Worm (Caenorhabditis elegans) whole organism, early embryonic: Measurements from ENCODE around the gene athp-1.

Source experiments
- B0310.2 ChIP-seq: sonication (generic microtip); optimal IDR thresholded peaks from 2 replicates; lab custom pipeline; 2016; ENCODE audit warnings: mild to moderate bottlenecking, missing genetic modification characterization, missing compliant biosample characterization
- F13C5.2 ChIP-seq: sonication (generic microtip); optimal IDR thresholded peaks from 2 replicates; lab custom pipeline; 2017; ENCODE audit warnings: mild to moderate bottlenecking, missing genetic modification characterization, inconsistent platforms, missing compliant biosample characterization
- aly-1 ChIP-seq: sonication (generic microtip); optimal IDR thresholded peaks from 2 replicates; lab custom pipeline; 2016; ENCODE audit warnings: missing genetic modification characterization, missing compliant biosample characterization
- ama-1 ChIP-seq: fragments of 150-350 bp; optimal IDR thresholded peaks from 2 replicates; lab custom pipeline; 2014
- ceh-13 ChIP-seq: fragments of 200-800 bp; sonication (Bioruptor generic); optimal IDR thresholded peaks from 2 replicates; lab custom pipeline; 2018; ENCODE audit warnings: mild to moderate bottlenecking, missing genetic modification characterization, missing compliant biosample characterization
- ceh-36 ChIP-seq: sonication (generic microtip); optimal IDR thresholded peaks from 2 replicates; lab custom pipeline; 2016; ENCODE audit warnings: missing genetic modification characterization, inconsistent platforms, missing compliant biosample characterization
- ets-7 ChIP-seq: sonication (generic microtip); optimal IDR thresholded peaks from 2 replicates; lab custom pipeline; 2016; ENCODE audit warnings: missing genotype, missing genetic modification characterization, missing compliant biosample characterization
- flt-1 ChIP-seq: fragments of 200-800 bp; sonication (Bioruptor generic); IDR thresholded peaks from 2 replicates; pipeline ENCODE4 v1.3.6; 2022; ENCODE audit warnings: missing genetic modification characterization, missing compliant biosample characterization
- hmbx-1 ChIP-seq: sonication (generic microtip); optimal IDR thresholded peaks from 2 replicates; lab custom pipeline; 2016; ENCODE audit warnings: mild to moderate bottlenecking, missing genetic modification characterization, missing compliant biosample characterization
- hmg-4 ChIP-seq: fragments of 200-800 bp; sonication (Bioruptor generic); optimal IDR thresholded peaks from 2 replicates; lab custom pipeline; 2018; ENCODE audit warnings: mild to moderate bottlenecking, missing genetic modification characterization, missing compliant biosample characterization
- hnd-1 ChIP-seq: sonication (generic microtip); optimal IDR thresholded peaks from 2 replicates; lab custom pipeline; 2016; ENCODE audit warnings: missing genetic modification characterization, missing compliant biosample characterization
- pes-1 ChIP-seq: fragments of 200-800 bp; sonication (Bioruptor generic); IDR thresholded peaks from 2 replicates; pipeline ENCODE4 v1.3.6; 2022; ENCODE audit warnings: missing genetic modification reagents, missing genetic modification characterization, missing compliant biosample characterization
- scrt-1 ChIP-seq: fragments of 200-800 bp; sonication (Bioruptor generic); IDR thresholded peaks from 2 replicates; pipeline ENCODE4 v1.3.6; 2022; ENCODE audit warnings: missing genetic modification characterization, missing compliant biosample characterization
- sea-1 ChIP-seq: fragments of 200-800 bp; sonication (Bioruptor generic); conservative IDR thresholded peaks from 2 replicates; pipeline ENCODE4 v1.3.6; 2022; ENCODE audit warnings: missing genetic modification characterization, missing compliant biosample characterization
- tbx-11 ChIP-seq: fragments of 200-800 bp; sonication (Bioruptor generic); IDR thresholded peaks from 2 replicates; pipeline ENCODE4 v1.3.6; 2022; ENCODE audit warnings: missing genetic modification characterization, missing compliant biosample characterization
- tbx-37 ChIP-seq: fragments of 200-800 bp; sonication (Bioruptor generic); conservative IDR thresholded peaks from 2 replicates; pipeline ENCODE4 v1.3.6; 2022; ENCODE audit warnings: missing genetic modification reagents, missing genetic modification characterization, missing compliant biosample characterization
- tra-4 ChIP-seq: sonication (generic microtip); optimal IDR thresholded peaks from 2 replicates; lab custom pipeline; 2017; ENCODE audit warnings: missing genetic modification characterization, missing compliant biosample characterization

The athp-1 gene

ce11 chrIII:10921474-10921873, 39.9 kb downstream of the athp-1 start:
- TF ChIP-seq aly-1 (no peak), tra-4 (tag; lab: Kevin White, UChicago) (no peak), pes-1 (no peak), B0310.2 (tag; lab: Kevin White, UChicago) (no peak), tbx-37 (GFP tag; lab: Robert Waterston, UW) (no peak), hnd-1 (tag; lab: Kevin White, UChicago) (no peak), ceh-36 (tag; lab: Kevin White, UChicago) (no peak), sea-1 (GFP tag; lab: Robert Waterston, UW) (no peak), hmbx-1 (tag; lab: Kevin White, UChicago) (no peak), tbx-11 (no peak), ceh-13 (no peak), hmg-4 (no peak)

- no peak for TF ChIP-seq hmg-4
- no peak for TF ChIP-seq pes-1
- no peak for TF ChIP-seq hnd-1 (tag; lab: Kevin White, UChicago)
- no peak for TF ChIP-seq ceh-13
- no peak for TF ChIP-seq flt-1 (GFP tag; lab: Robert Waterston, UW)
- TF ChIP-seq tbx-11, result no peak
Measured at ce11 chrIII:10923539-10923938, 42.0 kb downstream of the athp-1 start.

ce11 chrIII:10930850-10931249, 49.3 kb downstream of the athp-1 start, which contains the start of gene M142.5:
TSS of gene M142.5 (plus strand) at chrIII:10931201.
- TF ChIP-seq flt-1 (GFP tag; lab: Robert Waterston, UW) (no peak), ceh-36 (tag; lab: Kevin White, UChicago) (no peak), ama-1 (lab: Kevin White, UChicago) (no peak), scrt-1 (no peak), F13C5.2 (tag; lab: Kevin White, UChicago) (no peak), pes-1 (no peak), aly-1 (no peak), tbx-11 (no peak), hnd-1 (tag; lab: Kevin White, UChicago) (no peak), hmbx-1 (tag; lab: Kevin White, UChicago) (no peak), hmg-4 (no peak), tra-4 (tag; lab: Kevin White, UChicago) (no peak)

ce11 chrIII:10933331-10933730, 51.8 kb downstream of the athp-1 start, which contains the start of gene M142.8:
TSS of gene M142.8 (plus strand) at chrIII:10933631.
- TF ChIP-seq ets-7 (tag; lab: Kevin White, UChicago) (no peak), ceh-13 (no peak), flt-1 (GFP tag; lab: Robert Waterston, UW) (no peak), tra-4 (tag; lab: Kevin White, UChicago) (no peak), hmbx-1 (tag; lab: Kevin White, UChicago) (no peak), pes-1 (no peak), tbx-37 (GFP tag; lab: Robert Waterston, UW) (no peak), hnd-1 (tag; lab: Kevin White, UChicago) (no peak), scrt-1 (no peak)

ce11 chrIII:10935944-10936343, 54.4 kb downstream of the athp-1 start, which contains the start of gene rle-1:
TSS of gene rle-1 (plus strand) at chrIII:10936244.
- TF ChIP-seq hmbx-1 (tag; lab: Kevin White, UChicago) (no peak), ama-1 (lab: Kevin White, UChicago) (no peak), F13C5.2 (tag; lab: Kevin White, UChicago) (no peak), ceh-36 (tag; lab: Kevin White, UChicago) (no peak), scrt-1 (no peak), tbx-11 (no peak)

ce11 chrIII:10939184-10939583, 57.6 kb downstream of the athp-1 start:
- no peak for TF ChIP-seq hnd-1 (tag; lab: Kevin White, UChicago)

- no peak for TF ChIP-seq hmbx-1 (tag; lab: Kevin White, UChicago)
- TF ChIP-seq ceh-36 (tag; lab: Kevin White, UChicago), result no peak
- no peak for TF ChIP-seq hnd-1 (tag; lab: Kevin White, UChicago)
- TF ChIP-seq aly-1, result no peak
- no peak for TF ChIP-seq pes-1
- TF ChIP-seq sea-1 (GFP tag; lab: Robert Waterston, UW), result no peak
- TF ChIP-seq ceh-13, result no peak
- no peak for TF ChIP-seq ets-7 (tag; lab: Kevin White, UChicago)
Measured at ce11 chrIII:10942905-10943304, 61.3 kb downstream of the athp-1 start.
